Worm (Caenorhabditis elegans) whole organism, early embryonic: Measurements from ENCODE around the gene F47B7.3.

Experiments
- aly-1 ChIP-seq: sonication (generic microtip); optimal IDR thresholded peaks from 2 replicates; lab custom pipeline; 2016; ENCODE audit warnings: missing genetic modification characterization, missing compliant biosample characterization
- ama-1 ChIP-seq: fragments of 150-350 bp; optimal IDR thresholded peaks from 2 replicates; lab custom pipeline; 2014
- ceh-13 ChIP-seq: fragments of 200-800 bp; sonication (Bioruptor generic); optimal IDR thresholded peaks from 2 replicates; lab custom pipeline; 2018; ENCODE audit warnings: mild to moderate bottlenecking, missing genetic modification characterization, missing compliant biosample characterization
- ceh-36 ChIP-seq: sonication (generic microtip); optimal IDR thresholded peaks from 2 replicates; lab custom pipeline; 2016; ENCODE audit warnings: missing genetic modification characterization, inconsistent platforms, missing compliant biosample characterization
- flt-1 ChIP-seq: fragments of 200-800 bp; sonication (Bioruptor generic); IDR thresholded peaks from 2 replicates; pipeline ENCODE4 v1.3.6; 2022; ENCODE audit warnings: missing genetic modification characterization, missing compliant biosample characterization
- hmbx-1 ChIP-seq: sonication (generic microtip); optimal IDR thresholded peaks from 2 replicates; lab custom pipeline; 2016; ENCODE audit warnings: mild to moderate bottlenecking, missing genetic modification characterization, missing compliant biosample characterization
- hnd-1 ChIP-seq: sonication (generic microtip); optimal IDR thresholded peaks from 2 replicates; lab custom pipeline; 2016; ENCODE audit warnings: missing genetic modification characterization, missing compliant biosample characterization
- pes-1 ChIP-seq: fragments of 200-800 bp; sonication (Bioruptor generic); IDR thresholded peaks from 2 replicates; pipeline ENCODE4 v1.3.6; 2022; ENCODE audit warnings: missing genetic modification reagents, missing genetic modification characterization, missing compliant biosample characterization
- sea-1 ChIP-seq: fragments of 200-800 bp; sonication (Bioruptor generic); conservative IDR thresholded peaks from 2 replicates; pipeline ENCODE4 v1.3.6; 2022; ENCODE audit warnings: missing genetic modification characterization, missing compliant biosample characterization
- tbx-11 ChIP-seq: fragments of 200-800 bp; sonication (Bioruptor generic); IDR thresholded peaks from 2 replicates; pipeline ENCODE4 v1.3.6; 2022; ENCODE audit warnings: missing genetic modification characterization, missing compliant biosample characterization
- tra-4 ChIP-seq: sonication (generic microtip); optimal IDR thresholded peaks from 2 replicates; lab custom pipeline; 2017; ENCODE audit warnings: missing genetic modification characterization, missing compliant biosample characterization

DNA sequence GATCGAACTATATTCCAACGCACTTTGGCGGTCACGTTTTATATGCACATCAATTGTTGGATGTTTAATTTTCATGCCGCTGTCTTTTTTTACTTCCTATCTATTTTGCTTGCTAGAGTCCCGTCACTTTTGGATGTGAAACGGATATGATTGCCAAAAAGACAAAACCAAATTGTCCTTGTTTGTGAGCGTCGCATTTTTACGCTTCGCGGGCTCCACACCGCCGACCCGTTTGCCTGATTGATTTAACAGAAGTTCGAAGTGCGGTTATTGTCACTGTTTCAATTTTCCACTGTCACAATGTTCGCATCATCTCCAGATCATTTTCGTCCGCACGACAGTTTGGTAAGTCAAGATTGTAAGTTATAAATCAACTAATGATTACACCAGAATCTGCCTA lies 49.4 kb downstream of the F47B7.3 start, which contains the start of gene C01C4.2:
- TF ChIP-seq hnd-1 (tag; lab: Kevin White, UChicago) (no peak), ama-1 (no peak), pes-1 (GFP tag; lab: Robert Waterston, UW) (no peak), ceh-13 (no peak), tbx-11 (no peak), ceh-36 (tag; lab: Kevin White, UChicago) (no peak), aly-1 (tag; lab: Kevin White, UChicago) (no peak), tra-4 (tag; lab: Kevin White, UChicago) (no peak), sea-1 (GFP tag; lab: Robert Waterston, UW) (no peak), flt-1 (GFP tag; lab: Robert Waterston, UW) (no peak), hmbx-1 (tag; lab: Kevin White, UChicago) (no peak)
